Fruit fly (Drosophila melanogaster) whole organism, pupa: ENCODE data around the gene Oamb.

ENCODE experiments used
- CG12605 ChIP-seq: fragments of 200-800 bp; sonication (Bioruptor generic); IDR thresholded peaks from 2 replicates; pipeline ENCODE4 v1.3.6; 2022; ENCODE audit warnings: missing biosample characterization, missing genetic modification characterization
- CG13204 ChIP-seq: fragments of 200-800 bp; sonication (Bioruptor generic); optimal IDR thresholded peaks from 2 replicates; lab custom pipeline; 2018; ENCODE audit warnings: missing biosample characterization, mild to moderate bottlenecking, missing genetic modification characterization, moderate library complexity
- CG15710 ChIP-seq: fragments of 200-800 bp; sonication (Bioruptor generic); optimal IDR thresholded peaks from 2 replicates; lab custom pipeline; 2018; ENCODE audit warnings: missing biosample characterization, mild to moderate bottlenecking, missing genetic modification characterization, moderate library complexity
- CG34367 ChIP-seq: fragments of 200-800 bp; sonication (Bioruptor generic); optimal IDR thresholded peaks from 2 replicates; lab custom pipeline; 2018; ENCODE audit warnings: missing biosample characterization, mild to moderate bottlenecking, missing genetic modification characterization
- CG8301 ChIP-seq: fragments of 200-800 bp; sonication (Bioruptor generic); optimal IDR thresholded peaks from 2 replicates; lab custom pipeline; 2018; ENCODE audit warnings: missing biosample characterization, mild to moderate bottlenecking, missing genetic modification characterization
- CG9948 ChIP-seq: fragments of 200-800 bp; sonication (Bioruptor generic); optimal IDR thresholded peaks from 2 replicates; lab custom pipeline; 2018; ENCODE audit warnings: missing biosample characterization, mild to moderate bottlenecking, missing genetic modification characterization, moderate library complexity
- EcR ChIP-seq: fragments of 200-800 bp; sonication (Bioruptor generic); optimal IDR thresholded peaks from 3 replicates; lab custom pipeline; 2019; ENCODE audit warnings: missing biosample characterization, missing genetic modification characterization, mild to moderate bottlenecking, moderate library complexity, missing genetic modification reagents
- Ets98B ChIP-seq: fragments of 200-800 bp; sonication (Bioruptor generic); IDR thresholded peaks from 2 replicates; pipeline ENCODE4 v1.3.6; 2022; ENCODE audit warnings: missing biosample characterization, missing genetic modification characterization
- Pif1B ChIP-seq: fragments of 200-800 bp; sonication (Bioruptor generic); optimal IDR thresholded peaks from 3 replicates; lab custom pipeline; 2016; ENCODE audit warnings: missing biosample characterization, missing genetic modification characterization
- fd96Ca ChIP-seq: fragments of 200-800 bp; sonication (Bioruptor generic); IDR thresholded peaks from 3 replicates; pipeline ENCODE4 v1.3.6; 2022; ENCODE audit warnings: missing biosample characterization, missing genetic modification characterization
- rn ChIP-seq: fragments of 200-800 bp; sonication (Bioruptor generic); IDR thresholded peaks from 2 replicates; pipeline ENCODE4 v1.3.6; 2022; ENCODE audit warnings: missing biosample characterization, missing genetic modification characterization

- TF ChIP-seq rn (GFP tag; lab: Robert Waterston, UW) (no peak), Pif1B (GFP tag; lab: Kevin White, UChicago) (no peak), CG34367 (tag; lab: Kevin White, UChicago) (no peak), CG12605 (GFP tag; lab: Robert Waterston, UW) (no peak), CG8301 (tag; lab: Kevin White, UChicago) (no peak), fd96Ca (GFP tag; lab: Robert Waterston, UW) (no peak), Ets98B (GFP tag; lab: Robert Waterston, UW) (no peak), CG15710 (tag; lab: Kevin White, UChicago) (no peak), EcR (no peak), CG13204 (GFP tag; lab: Kevin White, UChicago) (no peak), CG9948 (tag; lab: Kevin White, UChicago) (no peak)
Measured at dm6 chr3R:20739000-20739399, 24.6 kb upstream of the Oamb start, which contains the start of gene CG17267.
